Fruit fly (Drosophila melanogaster): ENCODE measurements around the gene InR.

The InR gene

DNA sequence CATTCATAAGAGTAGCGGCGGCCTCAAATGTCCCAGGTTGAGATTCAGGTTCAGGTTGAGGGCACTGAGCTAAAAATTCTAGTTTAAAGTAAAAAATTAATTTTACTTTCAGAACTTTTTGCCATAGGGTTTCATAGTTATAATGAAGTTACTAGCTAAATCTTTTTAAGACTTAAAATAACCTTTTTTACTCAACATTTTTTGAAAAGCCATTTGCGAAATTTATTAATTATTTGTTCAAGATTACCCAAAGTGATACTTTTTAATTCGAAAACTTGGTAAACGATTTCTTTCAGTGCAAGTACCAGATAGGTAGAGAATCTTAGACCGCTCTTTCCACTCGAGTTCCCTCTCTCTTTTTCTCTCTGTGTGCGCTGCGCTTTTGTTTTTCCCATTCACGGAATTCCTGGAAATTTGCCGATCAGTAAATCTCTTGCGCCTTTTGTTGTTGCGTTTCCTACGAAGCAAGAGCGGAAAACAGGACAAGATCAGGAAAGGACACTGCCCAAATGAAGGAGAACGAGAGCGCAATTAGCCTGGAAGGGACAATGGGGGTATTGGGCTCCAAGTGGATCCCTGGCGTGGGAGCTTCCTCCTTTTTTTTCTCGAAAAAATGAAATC, 22.5 kb upstream of the InR start:
- TF ChIP-seq EcR (GFP tag; optimal IDR thresholded peaks at IDR 0.05) (peak; percentile 44), D1 (tag; optimal IDR thresholded peaks at IDR 0.05) (peak; percentile 85), CG17806 (tag; optimal IDR thresholded peaks at IDR 0.05) (peak; percentile 92), CG9948 (tag; optimal IDR thresholded peaks at IDR 0.05) (peak; percentile 93), CG8301 (tag; optimal IDR thresholded peaks at IDR 0.05) (peak; percentile 77), CG15710 (tag; optimal IDR thresholded peaks at IDR 0.05) (peak; percentile 92), CG10348 (GFP tag; IDR thresholded peaks at IDR 0.05) (no peak), CG8159 (tag; optimal IDR thresholded peaks at IDR 0.05) (peak; percentile 95), CG34367 (tag; optimal IDR thresholded peaks at IDR 0.05) (peak; percentile 87), Pif1B (GFP tag; optimal IDR thresholded peaks at IDR 0.05) (peak; percentile 84), Pif1A (GFP tag; optimal IDR thresholded peaks at IDR 0.05) (peak; percentile 86), fd96Ca (GFP tag; IDR thresholded peaks at IDR 0.05) (no peak), CG4496 (GFP tag; IDR thresholded peaks at IDR 0.05) (peak; percentile 27; the same call in 1 of the 3 replicates), rn (GFP tag; IDR thresholded peaks at IDR 0.05) (no peak), gl (tag; optimal IDR thresholded peaks at IDR 0.05) (peak; percentile 73), Ets98B (GFP tag; IDR thresholded peaks at IDR 0.05) (no peak), CG14655 (GFP tag; optimal IDR thresholded peaks at IDR 0.05) (peak; percentile 89), CG13204 (GFP tag; optimal IDR thresholded peaks at IDR 0.05) (peak; percentile 77), CG12605 (GFP tag; IDR thresholded peaks at IDR 0.05) (peak; percentile 39; the same call in 1 of the 2 replicates), CG32121 (GFP tag; IDR thresholded peaks at IDR 0.05) (0 out of 2 replicates have a peak, but pooled peaks have one; percentile 20), Snoo (tag; optimal IDR thresholded peaks at IDR 0.05) (peak; percentile 84)

DNA sequence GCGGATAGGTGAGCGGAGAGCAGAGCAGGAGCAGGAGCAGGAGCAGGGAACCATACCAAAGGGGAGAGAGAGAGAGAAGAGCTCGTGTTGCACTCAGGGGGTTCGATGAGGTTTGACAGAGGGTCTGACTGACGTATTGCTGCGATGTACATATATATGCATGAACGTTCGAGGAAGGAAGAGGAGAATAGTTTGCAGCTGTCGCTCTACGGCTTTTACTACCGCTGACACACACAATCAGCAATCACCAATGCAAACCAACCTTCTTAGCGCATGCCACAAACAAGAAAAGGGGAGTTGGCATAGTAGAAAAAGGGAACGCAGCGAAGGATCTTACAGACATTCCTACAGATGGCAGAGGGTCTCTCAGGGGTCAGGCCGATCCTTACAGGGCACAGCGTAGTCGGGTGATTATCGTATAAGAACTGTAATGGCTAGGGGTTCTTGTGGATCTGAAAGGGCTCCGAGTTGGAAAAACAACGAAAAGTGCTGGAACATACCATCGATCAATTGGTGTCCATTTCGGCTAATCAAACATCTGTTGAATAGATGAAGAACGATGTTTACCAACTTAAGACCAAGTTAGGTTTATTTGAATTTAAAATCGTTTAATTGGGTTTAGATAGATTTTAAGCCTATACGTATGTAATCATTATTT, 21.3 kb upstream of the InR start:
- TF ChIP-seq CG13204 (GFP tag; optimal IDR thresholded peaks at IDR 0.05): no peak
- no peak for TF ChIP-seq CG15710 (tag; optimal IDR thresholded peaks at IDR 0.05)
- TF ChIP-seq Snoo (tag; optimal IDR thresholded peaks at IDR 0.05): no peak
- TF ChIP-seq fd96Ca (GFP tag; IDR thresholded peaks at IDR 0.05): no peak
- TF ChIP-seq CG17806 (tag; optimal IDR thresholded peaks at IDR 0.05): no peak

dm6 chr3R:21638437-21638836, 19.3 kb upstream of the InR start:
- TF ChIP-seq Pif1A (GFP tag; optimal IDR thresholded peaks at IDR 0.05): no peak
- peak; percentile 33 for TF ChIP-seq CG13204 (GFP tag; optimal IDR thresholded peaks at IDR 0.05)
- TF ChIP-seq CG9948 (tag; optimal IDR thresholded peaks at IDR 0.05): no peak
- TF ChIP-seq CG15710 (tag; optimal IDR thresholded peaks at IDR 0.05): no peak
- TF ChIP-seq CG8159 (tag; optimal IDR thresholded peaks at IDR 0.05): no peak
- TF ChIP-seq D1 (tag; optimal IDR thresholded peaks at IDR 0.05): no peak
- TF ChIP-seq EcR (GFP tag; optimal IDR thresholded peaks at IDR 0.05): peak; percentile 66
- no peak for TF ChIP-seq CG12605 (GFP tag; IDR thresholded peaks at IDR 0.05)

- no peak for TF ChIP-seq CG8301 (tag; optimal IDR thresholded peaks at IDR 0.05)
- TF ChIP-seq CG4496 (GFP tag; IDR thresholded peaks at IDR 0.05): no peak
- no peak for TF ChIP-seq CG34367 (tag; optimal IDR thresholded peaks at IDR 0.05)
- TF ChIP-seq fd96Ca (GFP tag; IDR thresholded peaks at IDR 0.05): peak; percentile 11; the same call in 1 of the 3 replicates
- no peak for TF ChIP-seq Snoo (tag; optimal IDR thresholded peaks at IDR 0.05)
- TF ChIP-seq CG13204 (GFP tag; optimal IDR thresholded peaks at IDR 0.05): peak; percentile 46
- TF ChIP-seq Pif1B (GFP tag; optimal IDR thresholded peaks at IDR 0.05): no peak
- no peak for TF ChIP-seq CG17806 (tag; optimal IDR thresholded peaks at IDR 0.05)
- no peak for TF ChIP-seq CG8159 (tag; optimal IDR thresholded peaks at IDR 0.05)
- peak; percentile 42 for TF ChIP-seq EcR (GFP tag; optimal IDR thresholded peaks at IDR 0.05)
These were observed 17.9 kb upstream of the InR start for dm6 chr3R:21636867-21637481.

DNA sequence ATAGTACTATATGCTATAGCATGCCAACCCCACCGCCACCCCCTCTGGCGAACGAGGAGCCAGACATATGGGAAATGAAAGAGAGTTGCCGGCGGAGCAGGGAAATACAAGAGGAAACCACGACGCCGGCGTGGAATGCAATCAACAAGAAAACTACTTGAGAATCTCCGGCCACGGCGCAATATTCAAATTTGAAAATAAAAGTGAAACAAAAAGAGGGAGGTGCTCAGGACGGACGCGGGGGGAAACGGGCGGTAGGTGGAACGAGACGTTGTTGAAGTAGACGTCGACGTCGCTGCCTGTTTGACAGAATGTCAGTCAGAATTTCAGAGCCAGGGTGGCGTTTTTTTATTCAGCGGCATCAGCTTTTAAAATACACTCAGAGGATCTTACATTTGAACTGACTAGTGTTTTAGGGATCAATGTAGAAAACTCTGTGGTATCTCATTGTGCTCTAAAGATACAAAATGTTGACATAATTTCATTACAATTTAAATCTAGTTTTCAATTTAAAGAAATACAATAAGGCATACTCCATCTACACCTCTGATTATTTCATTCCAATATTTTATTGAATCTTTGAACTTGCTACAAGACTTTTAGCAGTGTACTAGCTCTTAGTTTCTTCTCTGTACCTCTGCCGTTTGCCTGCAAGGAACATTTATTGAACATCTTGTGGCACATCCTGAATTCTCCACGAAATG, 17.0 kb upstream of the InR start:
- TF ChIP-seq Snoo (tag; optimal IDR thresholded peaks at IDR 0.05) (no peak), CG34367 (tag; optimal IDR thresholded peaks at IDR 0.05) (peak; percentile 24), CG8159 (tag; optimal IDR thresholded peaks at IDR 0.05) (peak; percentile 67), gl (tag; optimal IDR thresholded peaks at IDR 0.05) (peak; percentile 4), Pif1A (GFP tag; optimal IDR thresholded peaks at IDR 0.05) (no peak), CG14655 (GFP tag; optimal IDR thresholded peaks at IDR 0.05) (peak; percentile 13), Pif1B (GFP tag; optimal IDR thresholded peaks at IDR 0.05) (no peak), CG15710 (tag; optimal IDR thresholded peaks at IDR 0.05) (peak; percentile 44), CG10348 (GFP tag; IDR thresholded peaks at IDR 0.05) (no peak), CG17806 (tag; optimal IDR thresholded peaks at IDR 0.05) (peak; percentile 45), CG13204 (GFP tag; optimal IDR thresholded peaks at IDR 0.05) (no peak), CG9948 (tag; optimal IDR thresholded peaks at IDR 0.05) (peak; percentile 40)

Measured in whole organism, pupa.